Worm (Caenorhabditis elegans): ENCODE results near the gene C27D8.4.
"Not testable (repeated sequence)": the region's sequence is repeated elsewhere in the genome, so short reads cannot be mapped to it uniquely, and the experiment has no call there.

The C27D8.4 gene

DNA sequence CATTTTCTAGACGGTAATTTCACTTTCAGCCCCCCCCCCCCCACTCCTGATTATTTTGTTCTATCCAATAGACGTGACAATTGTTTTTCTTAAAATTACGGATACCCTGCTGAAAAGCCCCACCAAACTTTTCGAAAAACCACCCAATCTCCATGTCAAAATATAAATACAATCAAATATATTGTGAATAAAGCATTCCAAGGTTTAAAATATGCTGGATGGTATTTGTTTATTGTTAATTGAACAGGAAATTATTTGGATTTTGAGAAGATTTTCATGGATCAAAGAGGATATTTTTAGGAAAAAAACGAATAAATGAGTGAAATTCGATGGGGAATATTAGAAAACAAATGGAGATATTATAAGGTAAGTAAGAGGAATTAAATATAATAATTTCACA lies at the start of gene C27D8.4:
C27D8.4 (plus strand) TSS at position 301 of the 400 bp plus-strand sequence.
- TF ChIP-seq T22C8.4 (GFP tag; IDR thresholded peaks at IDR 0.05) (no peak), ref-1 (GFP tag; conservative IDR thresholded peaks at IDR 0.05) (no peak), cog-1 (tag; optimal IDR thresholded peaks at IDR 0.05) (no peak), ztf-29 (GFP tag; IDR thresholded peaks at IDR 0.05) (no peak), med-1 (GFP tag; optimal IDR thresholded peaks at IDR 0.05; ENCODE audit: insufficient read depth) (no peak), tab-1 (GFP tag; IDR thresholded peaks at IDR 0.05) (no peak), klf-2 (GFP tag; conservative IDR thresholded peaks at IDR 0.05) (no peak)

DNA sequence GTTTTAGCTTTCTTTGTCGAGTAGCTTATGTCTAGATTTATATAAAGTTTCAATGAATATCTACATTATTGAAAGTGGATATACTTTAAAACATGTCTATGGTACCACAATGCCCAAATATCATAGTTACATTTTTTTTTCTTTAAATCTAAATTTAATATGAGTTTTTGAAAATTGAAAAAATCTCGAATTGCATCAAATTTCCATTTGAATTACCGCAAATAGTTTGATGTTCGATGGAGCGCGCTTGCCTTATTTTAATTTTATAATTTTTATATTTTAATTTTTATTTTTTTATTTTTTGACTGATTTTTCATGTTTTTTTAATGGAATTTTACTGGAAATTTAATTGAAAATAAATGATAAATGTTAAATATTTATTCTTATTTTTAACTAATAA lies 29.2 kb upstream of the C27D8.4 start, which contains the start of gene T23B5.4:
T23B5.4 (plus strand) TSS at position 301 of the 400 bp plus-strand sequence.
- TF ChIP-seq klf-2 (GFP tag; conservative IDR thresholded peaks at IDR 0.05) (no peak), ztf-23 (GFP tag; IDR thresholded peaks at IDR 0.05) (no peak), tab-1 (GFP tag; IDR thresholded peaks at IDR 0.05) (no peak), ref-1 (GFP tag; conservative IDR thresholded peaks at IDR 0.05) (no peak), cog-1 (tag; optimal IDR thresholded peaks at IDR 0.05) (no peak), flt-1 (GFP tag; IDR thresholded peaks at IDR 0.05) (no peak), med-1 (GFP tag; optimal IDR thresholded peaks at IDR 0.05; ENCODE audit: insufficient read depth) (no peak), T22C8.4 (GFP tag; IDR thresholded peaks at IDR 0.05) (no peak), ztf-29 (GFP tag; IDR thresholded peaks at IDR 0.05) (no peak)

- TF ChIP-seq T22C8.4 (GFP tag; IDR thresholded peaks at IDR 0.05); cog-1 (tag; optimal IDR thresholded peaks at IDR 0.05); ztf-29 (GFP tag; IDR thresholded peaks at IDR 0.05): not testable (repeated sequence)
Measured at ce11 chrIV:12677137-12677536, 26.8 kb upstream of the C27D8.4 start, which contains the start of gene T23B5.6. Gene T23B5.6 (minus strand): TSS chrIV:12677237.

DNA sequence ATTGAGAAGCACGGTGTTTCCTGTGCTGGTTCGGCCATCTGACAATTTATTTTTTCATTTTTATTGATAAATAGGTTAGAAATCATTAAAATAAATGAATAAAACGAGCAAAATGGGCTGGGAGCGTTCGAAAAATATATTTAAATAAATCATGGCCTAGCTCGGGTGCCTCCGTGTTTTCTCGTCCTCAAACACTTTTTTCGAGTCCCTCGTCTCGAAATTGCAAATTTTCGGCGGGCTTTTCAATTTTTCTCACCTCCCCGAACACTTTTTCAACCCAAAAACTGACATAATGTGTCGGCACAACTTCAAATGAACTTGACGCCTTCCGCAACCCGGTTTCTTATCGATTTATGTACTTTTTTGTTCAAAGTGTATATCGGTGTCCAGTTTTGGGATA lies 19.6 kb upstream of the C27D8.4 start, which contains the start of gene prmt-9:
prmt-9 (minus strand) TSS at position 38 of the 400 bp plus-strand sequence.
- no peak for TF ChIP-seq flt-1 (GFP tag; IDR thresholded peaks at IDR 0.05)
- TF ChIP-seq ztf-23 (GFP tag; IDR thresholded peaks at IDR 0.05), result no peak
- TF ChIP-seq med-1 (GFP tag; optimal IDR thresholded peaks at IDR 0.05; ENCODE audit: insufficient read depth), result no peak
- TF ChIP-seq T22C8.4 (GFP tag; IDR thresholded peaks at IDR 0.05), result no peak
- no peak for TF ChIP-seq tab-1 (GFP tag; IDR thresholded peaks at IDR 0.05)
- TF ChIP-seq klf-2 (GFP tag; conservative IDR thresholded peaks at IDR 0.05), result no peak
- no peak for TF ChIP-seq ref-1 (GFP tag; conservative IDR thresholded peaks at IDR 0.05)
- no peak for TF ChIP-seq ztf-29 (GFP tag; IDR thresholded peaks at IDR 0.05)
- no peak for TF ChIP-seq cog-1 (tag; optimal IDR thresholded peaks at IDR 0.05)

DNA sequence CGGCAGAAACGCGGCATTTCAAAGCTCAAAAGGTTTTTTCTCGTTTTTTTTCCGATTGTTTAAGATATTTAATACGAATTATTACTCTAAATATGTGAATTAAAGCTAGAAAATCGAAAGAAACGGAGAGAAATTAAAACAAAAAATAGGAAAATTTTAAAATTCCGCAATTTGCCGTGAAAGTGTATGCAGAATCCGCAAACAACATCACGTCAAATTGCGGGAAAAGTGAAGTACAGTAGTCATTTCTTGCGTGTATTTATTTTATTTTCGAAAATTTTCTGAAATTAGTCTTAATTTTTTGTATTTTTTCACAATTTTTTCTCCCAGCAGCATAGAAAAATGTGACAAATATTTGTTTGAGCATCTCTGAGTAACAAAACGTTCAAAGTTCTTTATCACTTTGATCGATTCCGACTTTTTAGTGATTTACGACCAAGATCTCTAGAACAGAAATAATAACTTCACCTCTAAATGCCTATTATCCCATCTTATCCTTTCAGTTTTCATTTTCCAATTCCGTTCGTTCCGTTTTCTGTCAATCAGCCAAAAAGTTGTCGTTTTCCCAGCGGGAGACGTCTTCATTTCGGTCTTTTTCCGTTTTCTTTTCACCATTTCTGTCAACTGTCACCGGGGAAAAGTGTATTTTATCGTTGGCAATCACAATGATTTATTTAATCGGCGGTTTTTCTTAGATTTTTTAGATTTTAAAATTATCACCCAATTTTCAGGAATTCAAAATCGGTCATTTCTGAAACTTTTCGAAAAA lies 18.9 kb upstream of the C27D8.4 start:
- TF ChIP-seq ztf-29 (GFP tag; IDR thresholded peaks at IDR 0.05) (no peak), klf-2 (GFP tag; conservative IDR thresholded peaks at IDR 0.05) (no peak), med-1 (GFP tag; optimal IDR thresholded peaks at IDR 0.05; ENCODE audit: insufficient read depth) (no peak), ref-1 (GFP tag; conservative IDR thresholded peaks at IDR 0.05) (no peak), cog-1 (tag; optimal IDR thresholded peaks at IDR 0.05) (no peak), tab-1 (GFP tag; IDR thresholded peaks at IDR 0.05) (no peak), flt-1 (GFP tag; IDR thresholded peaks at IDR 0.05) (no peak)

DNA sequence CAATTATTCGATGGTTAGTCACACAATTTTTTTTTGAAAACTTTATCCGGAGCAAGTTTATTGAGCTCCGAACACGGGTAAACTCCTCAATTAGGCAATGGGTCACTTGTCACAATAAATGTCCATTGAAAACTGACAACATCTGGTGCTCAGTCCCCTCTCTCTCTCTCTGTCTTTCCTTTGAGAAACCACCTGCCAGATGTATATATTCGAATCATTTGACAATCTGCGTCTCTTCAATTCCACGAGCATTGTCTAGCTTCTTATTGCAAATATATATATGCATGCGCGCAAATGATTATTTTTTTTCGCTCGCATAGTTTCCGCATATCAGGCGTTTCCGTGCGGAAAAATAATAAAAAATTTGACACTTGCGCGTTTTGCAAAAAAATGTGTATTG lies 18.1 kb upstream of the C27D8.4 start:
- TF ChIP-seq flt-1 (GFP tag; IDR thresholded peaks at IDR 0.05), result no peak
- TF ChIP-seq cog-1 (tag; optimal IDR thresholded peaks at IDR 0.05), result peak; percentile 40

DNA sequence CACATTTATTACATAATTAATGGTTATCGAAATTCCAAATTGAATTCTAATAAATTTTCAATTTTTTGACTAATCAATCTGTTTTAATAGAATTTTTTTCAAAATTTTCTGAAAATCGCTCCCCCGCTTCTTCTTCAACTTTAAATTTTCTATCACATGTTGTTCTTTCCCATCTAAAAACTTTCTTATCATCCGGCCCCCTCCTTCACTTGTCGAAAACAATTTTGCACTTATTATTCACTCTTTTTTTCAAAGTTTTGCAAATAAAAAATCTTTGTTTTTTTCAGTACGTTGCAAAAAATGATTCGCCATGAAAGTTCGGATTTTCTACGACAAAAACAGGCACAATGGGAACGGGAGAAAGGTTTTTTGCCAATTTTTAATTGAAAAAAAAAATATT lies 15.5 kb upstream of the C27D8.4 start, which contains the start of gene T23B5.3:
T23B5.3 (plus strand) TSS at position 301 of the 400 bp plus-strand sequence.
- TF ChIP-seq flt-1 (GFP tag; IDR thresholded peaks at IDR 0.05), result no peak
- TF ChIP-seq T22C8.4 (GFP tag; IDR thresholded peaks at IDR 0.05), result no peak
- TF ChIP-seq ref-1 (GFP tag; conservative IDR thresholded peaks at IDR 0.05), result no peak
- no peak for TF ChIP-seq tab-1 (GFP tag; IDR thresholded peaks at IDR 0.05)
- TF ChIP-seq ztf-23 (GFP tag; IDR thresholded peaks at IDR 0.05), result no peak
- TF ChIP-seq klf-2 (GFP tag; conservative IDR thresholded peaks at IDR 0.05), result no peak
- no peak for TF ChIP-seq med-1 (GFP tag; optimal IDR thresholded peaks at IDR 0.05; ENCODE audit: insufficient read depth)
- TF ChIP-seq ztf-29 (GFP tag; IDR thresholded peaks at IDR 0.05), result no peak
- no peak for TF ChIP-seq cog-1 (tag; optimal IDR thresholded peaks at IDR 0.05)

DNA sequence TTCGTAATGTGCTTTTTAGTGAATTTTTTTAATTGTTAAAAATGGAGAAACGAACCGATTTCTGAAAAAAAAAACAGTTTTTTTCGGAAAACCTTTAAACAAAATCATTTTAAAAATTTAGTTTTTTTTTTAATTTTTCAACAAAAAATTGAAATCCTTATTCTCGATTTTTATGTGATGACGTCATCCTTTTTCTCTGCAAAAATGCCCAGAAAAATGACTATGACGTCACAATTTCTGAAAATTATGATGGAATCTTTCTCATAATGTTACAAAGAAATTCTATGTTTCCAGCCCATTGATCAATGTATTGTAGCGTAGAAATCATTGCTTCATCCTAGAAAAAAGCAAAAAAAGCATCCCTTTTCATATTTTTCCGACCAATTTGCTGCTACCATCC lies 14.6 kb upstream of the C27D8.4 start:
- TF ChIP-seq med-1 (GFP tag; optimal IDR thresholded peaks at IDR 0.05; ENCODE audit: insufficient read depth), result no peak
- TF ChIP-seq tab-1 (GFP tag; IDR thresholded peaks at IDR 0.05), result no peak
- TF ChIP-seq cog-1 (tag; optimal IDR thresholded peaks at IDR 0.05), result no peak
- no peak for TF ChIP-seq klf-2 (GFP tag; conservative IDR thresholded peaks at IDR 0.05)
- TF ChIP-seq ztf-29 (GFP tag; IDR thresholded peaks at IDR 0.05), result no peak
- TF ChIP-seq ref-1 (GFP tag; conservative IDR thresholded peaks at IDR 0.05), result no peak

- TF ChIP-seq ref-1 (GFP tag; conservative IDR thresholded peaks at IDR 0.05), result no peak
- TF ChIP-seq med-1 (GFP tag; optimal IDR thresholded peaks at IDR 0.05; ENCODE audit: insufficient read depth), result no peak
- TF ChIP-seq cog-1 (tag; optimal IDR thresholded peaks at IDR 0.05), result no peak
- TF ChIP-seq ztf-23 (GFP tag; IDR thresholded peaks at IDR 0.05), result no peak
- no peak for TF ChIP-seq ztf-29 (GFP tag; IDR thresholded peaks at IDR 0.05)
- no peak for TF ChIP-seq flt-1 (GFP tag; IDR thresholded peaks at IDR 0.05)
- no peak for TF ChIP-seq klf-2 (GFP tag; conservative IDR thresholded peaks at IDR 0.05)
- no peak for TF ChIP-seq T22C8.4 (GFP tag; IDR thresholded peaks at IDR 0.05)
- no peak for TF ChIP-seq tab-1 (GFP tag; IDR thresholded peaks at IDR 0.05)
Measured at ce11 chrIV:12689709-12690142, 14.2 kb upstream of the C27D8.4 start.

ce11 chrIV:12698880-12699279 lies 5.0 kb upstream of the C27D8.4 start:
- TF ChIP-seq med-1 (GFP tag; optimal IDR thresholded peaks at IDR 0.05; ENCODE audit: insufficient read depth) (no peak), ref-1 (GFP tag; conservative IDR thresholded peaks at IDR 0.05) (no peak), tab-1 (GFP tag; IDR thresholded peaks at IDR 0.05) (no peak)
